Fruit fly (Drosophila melanogaster) whole organism, larva: Measurements from ENCODE around the gene CG46516.
"Not testable (repeated sequence)": the region's sequence is repeated elsewhere in the genome, so short reads cannot be mapped to it uniquely, and the experiment has no call there.

Experiments used
- noc ChIP-seq: fragments of 200-800 bp; sonication (Bioruptor generic); optimal IDR thresholded peaks from 3 replicates; lab custom pipeline; 2019; ENCODE audit warnings: missing biosample characterization, mild to moderate bottlenecking, missing genetic modification characterization, moderate library complexity

The CG46516 gene

dm6 chrX:22212028-22212427, at the start of gene CG46516:
Gene CG46516, plus strand, starts transcription at chrX:22212328.
- not testable (repeated sequence) for TF ChIP-seq noc

- TF ChIP-seq noc: not testable (repeated sequence)
Observed at dm6 chrX:22162623-22163022, 49.5 kb upstream of the CG46516 start, which contains the start of gene CG46507. Gene CG46507, plus strand, starts transcription at chrX:22162923.

- not testable (repeated sequence) for TF ChIP-seq noc
Observed at dm6 chrX:22167355-22167754, 44.8 kb upstream of the CG46516 start, which contains the start of gene CG46508. Gene CG46508, plus strand, starts transcription at chrX:22167655.

- not testable (repeated sequence) for TF ChIP-seq noc
Observed at dm6 chrX:22172341-22172740, 39.8 kb upstream of the CG46516 start, which contains the start of gene CG46509. Gene CG46509, plus strand, starts transcription at chrX:22172641.

DNA sequence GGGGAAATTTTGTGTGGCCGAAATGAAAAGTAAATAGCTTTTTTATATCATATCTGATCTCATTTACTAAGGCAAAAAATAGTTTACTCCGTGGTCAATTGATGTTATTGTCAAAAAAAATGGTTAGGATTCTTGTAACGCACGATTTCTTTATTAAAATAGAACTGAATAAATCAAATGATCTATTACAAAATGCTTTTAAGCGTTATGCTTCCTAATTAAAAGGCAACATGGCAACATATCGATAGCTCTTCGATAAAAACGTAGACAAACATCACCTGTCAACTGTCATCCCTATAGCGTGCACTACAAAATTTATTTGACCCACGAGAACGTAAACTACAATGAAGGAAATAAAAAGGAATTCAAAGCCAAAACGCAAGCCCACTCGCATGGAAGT, 34.9 kb upstream of the CG46516 start, which contains the start of gene CG46510:
Gene CG46510, plus strand, starts transcription at position 301 of the 400 bp plus-strand sequence.
- not testable (repeated sequence) for TF ChIP-seq noc

- TF ChIP-seq noc: not testable (repeated sequence)
Observed at dm6 chrX:22182193-22182592, 29.9 kb upstream of the CG46516 start, which contains the start of gene CG46511. Gene CG46511, plus strand, starts transcription at chrX:22182493.

- not testable (repeated sequence) for TF ChIP-seq noc
Observed at dm6 chrX:22187070-22187469, 25.1 kb upstream of the CG46516 start, which contains the start of gene CG46512. Gene CG46512, plus strand, starts transcription at chrX:22187370.

dm6 chrX:22191973-22192372, 20.2 kb upstream of the CG46516 start, which contains the start of gene CG46513:
Gene CG46513, plus strand, starts transcription at chrX:22192273.
- not testable (repeated sequence) for TF ChIP-seq noc

- TF ChIP-seq noc: not testable (repeated sequence)
Observed at dm6 chrX:22196874-22197273, 15.3 kb upstream of the CG46516 start, which contains the start of gene CG46514. Gene CG46514, plus strand, starts transcription at chrX:22197174.

- not testable (repeated sequence) for TF ChIP-seq noc
Observed at dm6 chrX:22201883-22202282, 10.2 kb upstream of the CG46516 start, which contains the start of gene CG46515. Gene CG46515, plus strand, starts transcription at chrX:22202183.

dm6 chrX:22217079-22217478, 5.0 kb downstream of the CG46516 start, which contains the start of gene CG46517:
Gene CG46517, plus strand, starts transcription at chrX:22217379.
- TF ChIP-seq noc: not testable (repeated sequence)

DNA sequence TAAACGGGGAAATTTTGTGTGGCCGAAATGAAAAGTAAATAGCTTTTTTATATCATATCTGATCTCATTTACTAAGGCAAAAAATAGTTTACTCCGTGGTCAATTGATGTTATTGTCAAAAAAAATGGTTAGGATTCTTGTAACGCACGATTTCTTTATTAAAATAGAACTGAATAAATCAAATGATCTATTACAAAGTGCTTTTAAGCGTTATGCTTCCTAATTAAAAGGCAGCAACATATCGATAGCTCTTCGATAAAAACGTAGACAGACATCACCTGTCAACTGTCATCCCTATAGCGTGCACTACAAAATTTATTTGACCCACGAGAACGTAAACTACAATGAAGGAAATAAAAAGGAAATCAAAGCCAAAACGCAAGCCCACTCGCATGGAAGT, 14.1 kb downstream of the CG46516 start, which contains the start of gene CG46518:
Gene CG46518, plus strand, starts transcription at position 301 of the 400 bp plus-strand sequence.
- not testable (repeated sequence) for TF ChIP-seq noc

- not testable (repeated sequence) for TF ChIP-seq noc
Observed at dm6 chrX:22231270-22231669, 19.1 kb downstream of the CG46516 start, which contains the start of gene CG46519. Gene CG46519, plus strand, starts transcription at chrX:22231570.

dm6 chrX:22236265-22236664, 24.1 kb downstream of the CG46516 start, which contains the start of gene CG46520:
Gene CG46520, plus strand, starts transcription at chrX:22236565.
- not testable (repeated sequence) for TF ChIP-seq noc

dm6 chrX:22241272-22241671, 29.1 kb downstream of the CG46516 start, which contains the start of gene CG46521:
Gene CG46521, plus strand, starts transcription at chrX:22241572.
- not testable (repeated sequence) for TF ChIP-seq noc

- not testable (repeated sequence) for TF ChIP-seq noc
Observed at dm6 chrX:22246300-22246699, 34.2 kb downstream of the CG46516 start, which contains the start of gene CG46522. Gene CG46522, plus strand, starts transcription at chrX:22246600.

- not testable (repeated sequence) for TF ChIP-seq noc
Observed at dm6 chrX:22251282-22251681, 39.2 kb downstream of the CG46516 start, which contains the start of gene CG41562. Gene CG41562, plus strand, starts transcription at chrX:22251582.
